Fruit fly (Drosophila melanogaster) whole organism, embryonic: ENCODE data around the gene Rtca.
A peak's percentile ranks its signal among the peaks of the same experiment; 100 is the strongest.

Source experiments
- BEAF-32 ChIP-seq: fragments of 200-800 bp; sonication (Bioruptor generic); optimal IDR thresholded peaks from 3 replicates; lab custom pipeline; 2017; ENCODE audit warnings: missing biosample characterization, missing genetic modification characterization, mild to moderate bottlenecking, moderate library complexity, missing genetic modification reagents
- CG10147 ChIP-seq: fragments of 200-800 bp; sonication (Bioruptor generic); optimal IDR thresholded peaks from 2 replicates; lab custom pipeline; 2019; ENCODE audit warnings: missing biosample characterization, mild to moderate bottlenecking, missing genetic modification characterization, moderate library complexity
- CG1647 ChIP-seq: fragments of 200-800 bp; sonication (Bioruptor generic); optimal IDR thresholded peaks from 3 replicates; lab custom pipeline; 2016; ENCODE audit warnings: missing biosample characterization, missing genetic modification characterization
- CG18476 ChIP-seq: fragments of 200-800 bp; sonication (Bioruptor generic); optimal IDR thresholded peaks from 2 replicates; lab custom pipeline; 2016; ENCODE audit warnings: missing biosample characterization, mild to moderate bottlenecking, missing genetic modification characterization
- CG2202 ChIP-seq: fragments of 200-800 bp; sonication (Bioruptor generic); optimal IDR thresholded peaks from 2 replicates; lab custom pipeline; 2018; ENCODE audit warnings: missing biosample characterization, mild to moderate bottlenecking, missing genetic modification characterization
- CG31365 ChIP-seq: fragments of 200-800 bp; sonication (Bioruptor generic); optimal IDR thresholded peaks from 2 replicates; lab custom pipeline; 2018; ENCODE audit warnings: missing biosample characterization, mild to moderate bottlenecking, missing genetic modification characterization
- CG32772 ChIP-seq: fragments of 200-800 bp; sonication (Bioruptor generic); IDR thresholded peaks from 2 replicates; pipeline ENCODE4 v1.3.6; 2022; ENCODE audit warnings: missing biosample characterization, missing genetic modification characterization
- CG3726 ChIP-seq: fragments of 200-800 bp; sonication (Bioruptor generic); IDR thresholded peaks from 3 replicates; pipeline ENCODE4, ENCODE4 v1.3.6; 2022; ENCODE audit warnings: missing biosample characterization, missing genetic modification characterization
- CG4360 ChIP-seq: fragments of 200-800 bp; sonication (Bioruptor generic); IDR thresholded peaks from 2 replicates; pipeline ENCODE4 v1.3.6; 2022; ENCODE audit warnings: missing biosample characterization, missing genetic modification characterization
- CG4424 ChIP-seq: fragments of 200-800 bp; sonication (Bioruptor generic); optimal IDR thresholded peaks from 3 replicates; lab custom pipeline; 2016; ENCODE audit warnings: missing biosample characterization, missing genetic modification characterization
- CG5953 ChIP-seq: fragments of 200-800 bp; sonication (Bioruptor generic); IDR thresholded peaks from 2 replicates; pipeline ENCODE4 v1.3.6; 2022; ENCODE audit warnings: missing biosample characterization, missing genetic modification characterization
- CG6654 ChIP-seq: fragments of 200-800 bp; sonication (Bioruptor generic); optimal IDR thresholded peaks from 2 replicates; lab custom pipeline; 2017; ENCODE audit warnings: missing biosample characterization, mild to moderate bottlenecking, missing genetic modification characterization
- CG7963 ChIP-seq: fragments of 200-800 bp; sonication (Bioruptor generic); IDR thresholded peaks from 3 replicates; pipeline ENCODE4 v1.3.6; 2022; ENCODE audit warnings: missing biosample characterization, missing genetic modification characterization; ENCODE audit not compliant: partially characterized antibody
- CG9215 ChIP-seq: fragments of 200-800 bp; sonication (Bioruptor generic); IDR thresholded peaks from 2 replicates; pipeline ENCODE4 v1.3.6; 2022; ENCODE audit warnings: missing biosample characterization, missing genetic modification characterization
- CTCF ChIP-seq: fragments of 200-800 bp; sonication (Bioruptor generic); optimal IDR thresholded peaks from 2 replicates; lab custom pipeline; 2017; ENCODE audit warnings: missing biosample characterization, mild to moderate bottlenecking, missing genetic modification characterization, moderate library complexity
- CoRest ChIP-seq: fragments of 200-800 bp; sonication (Bioruptor generic); optimal IDR thresholded peaks from 3 replicates; lab custom pipeline; 2018; ENCODE audit warnings: missing biosample characterization, mild to moderate bottlenecking, missing genetic modification characterization, moderate library complexity
- Dip3 ChIP-seq: fragments of 200-800 bp; sonication (Bioruptor generic); optimal IDR thresholded peaks from 3 replicates; lab custom pipeline; 2016; ENCODE audit warnings: missing biosample characterization, missing genetic modification characterization
- Elba2 ChIP-seq: fragments of 200-800 bp; sonication (Bioruptor generic); optimal IDR thresholded peaks from 3 replicates; lab custom pipeline; 2016; ENCODE audit warnings: missing biosample characterization, missing genetic modification characterization
- Fer3 ChIP-seq: fragments of 200-800 bp; sonication (Bioruptor generic); optimal IDR thresholded peaks from 2 replicates; lab custom pipeline; 2018; ENCODE audit warnings: missing biosample characterization, mild to moderate bottlenecking, missing genetic modification characterization, moderate library complexity
- HLH3B ChIP-seq: fragments of 200-800 bp; sonication (Bioruptor generic); IDR thresholded peaks from 2 replicates; pipeline ENCODE4 v1.3.6; 2022; ENCODE audit warnings: missing biosample characterization, missing genetic modification characterization
- HLH54F ChIP-seq: fragments of 200-800 bp; sonication (Bioruptor generic); optimal IDR thresholded peaks from 3 replicates; lab custom pipeline; 2016; ENCODE audit warnings: missing biosample characterization, missing genetic modification characterization
- Hr51 ChIP-seq, 2 experiments: fragments of 200-800 bp; sonication (Bioruptor generic); optimal IDR thresholded peaks; 2 replicates in 1 of 2; 3 replicates in 1 of 2; lab custom pipeline; 2016 to 2018; ENCODE audit warnings: missing biosample characterization in 2 of 2, missing genetic modification characterization in 2 of 2, mild to moderate bottlenecking in 1 of 2, moderate library complexity in 1 of 2
- MESR4 ChIP-seq: fragments of 200-800 bp; sonication (Bioruptor generic); optimal IDR thresholded peaks from 2 replicates; lab custom pipeline; 2018; ENCODE audit warnings: missing biosample characterization, mild to moderate bottlenecking, missing genetic modification characterization, moderate library complexity
- NC2α ChIP-seq: fragments of 200-800 bp; sonication (Bioruptor generic); optimal IDR thresholded peaks from 2 replicates; lab custom pipeline; 2016; ENCODE audit warnings: missing biosample characterization, missing genetic modification characterization
- Poxn ChIP-seq: fragments of 200-800 bp; sonication (Bioruptor generic); IDR thresholded peaks from 2 replicates; pipeline ENCODE4 v1.3.6; 2022; ENCODE audit warnings: missing biosample characterization, missing genetic modification characterization
- Trl ChIP-seq, 3 experiments: fragments of >200 bp in 2 of 3; fragments of 200-800 bp in 1 of 3; sonication (Bioruptor generic) in 1 of 3; optimal IDR thresholded peaks; 2 replicates in 1 of 3; 3 replicates in 2 of 3; lab custom pipeline; 2016 to 2017; ENCODE audit warnings: missing biosample characterization in 1 of 3, missing genetic modification characterization in 1 of 3
- Usf ChIP-seq: fragments of 200-800 bp; sonication (Bioruptor generic); optimal IDR thresholded peaks from 2 replicates; lab custom pipeline; 2017; ENCODE audit warnings: missing genotype, missing biosample characterization, missing genetic modification characterization
- btn ChIP-seq: fragments of 200-800 bp; sonication (Bioruptor generic); optimal IDR thresholded peaks from 2 replicates; lab custom pipeline; 2016; ENCODE audit warnings: missing biosample characterization, missing genetic modification characterization
- cg ChIP-seq: fragments of 200-800 bp; sonication (Bioruptor generic); optimal IDR thresholded peaks from 3 replicates; lab custom pipeline; 2019; ENCODE audit warnings: missing biosample characterization, mild to moderate bottlenecking, missing genetic modification characterization, moderate library complexity
- crp ChIP-seq, 2 experiments: fragments of 200-800 bp; sonication (Bioruptor generic); optimal IDR thresholded peaks; 2 replicates in 1 of 2; 3 replicates in 1 of 2; lab custom pipeline; 2017; ENCODE audit warnings: missing biosample characterization in 2 of 2, missing genetic modification characterization in 2 of 2, mild to moderate bottlenecking in 1 of 2, moderate library complexity in 1 of 2
- dati ChIP-seq: fragments of 200-800 bp; sonication (Bioruptor generic); IDR thresholded peaks from 2 replicates; pipeline ENCODE4 v1.3.6; 2022; ENCODE audit warnings: missing biosample characterization, missing genetic modification characterization
- eyg ChIP-seq: fragments of 200-800 bp; sonication (Bioruptor generic); optimal IDR thresholded peaks from 3 replicates; lab custom pipeline; 2016; ENCODE audit warnings: missing biosample characterization, missing genetic modification characterization
- fu2 ChIP-seq: fragments of 200-800 bp; sonication (Bioruptor generic); optimal IDR thresholded peaks from 2 replicates; lab custom pipeline; 2016; ENCODE audit warnings: missing biosample characterization, missing genetic modification characterization
- gem ChIP-seq: fragments of 200-800 bp; sonication (Bioruptor generic); optimal IDR thresholded peaks from 2 replicates; lab custom pipeline; 2019; ENCODE audit warnings: missing biosample characterization, mild to moderate bottlenecking, missing genetic modification characterization, moderate library complexity
- hbn ChIP-seq: fragments of 200-800 bp; sonication (Bioruptor generic); IDR thresholded peaks from 2 replicates; pipeline ENCODE4 v1.3.6; 2022; ENCODE audit warnings: missing biosample characterization, missing genetic modification characterization; ENCODE audit not compliant: partially characterized antibody
- hth ChIP-seq: fragments of >200 bp; optimal IDR thresholded peaks from 2 replicates; lab custom pipeline; 2017; ENCODE audit warnings: inconsistent platforms
- jumu ChIP-seq: fragments of 200-800 bp; sonication (Bioruptor generic); optimal IDR thresholded peaks from 3 replicates; lab custom pipeline; 2016; ENCODE audit warnings: missing biosample characterization, missing genetic modification characterization
- lola ChIP-seq, 3 experiments: fragments of >200 bp in 2 of 3; fragments of 200-800 bp in 1 of 3; sonication (Bioruptor generic) in 1 of 3; optimal IDR thresholded peaks; 2 replicates each; lab custom pipeline; 2017 to 2019; ENCODE audit warnings: missing biosample characterization in 3 of 3, missing genetic modification characterization in 3 of 3, mild to moderate bottlenecking in 1 of 3, moderate library complexity in 1 of 3
- mirr ChIP-seq: fragments of 200-800 bp; sonication (Bioruptor generic); optimal IDR thresholded peaks from 3 replicates; lab custom pipeline; 2018; ENCODE audit warnings: missing biosample characterization, mild to moderate bottlenecking, missing genetic modification characterization
- nau ChIP-seq: fragments of 200-800 bp; sonication (Bioruptor generic); optimal IDR thresholded peaks from 3 replicates; lab custom pipeline; 2017; ENCODE audit warnings: missing biosample characterization, mild to moderate bottlenecking, missing genetic modification characterization, missing genetic modification reagents
- nmo ChIP-seq: fragments of 200-800 bp; sonication (Bioruptor generic); optimal IDR thresholded peaks from 2 replicates; lab custom pipeline; 2018; ENCODE audit warnings: missing biosample characterization, mild to moderate bottlenecking, missing genetic modification characterization, moderate library complexity
- nom ChIP-seq: fragments of 200-800 bp; sonication (Bioruptor generic); optimal IDR thresholded peaks from 2 replicates; lab custom pipeline; 2017; ENCODE audit warnings: missing biosample characterization, missing genetic modification characterization, mild to moderate bottlenecking, moderate library complexity, missing genetic modification reagents
- pfk ChIP-seq: fragments of 200-800 bp; sonication (Bioruptor generic); optimal IDR thresholded peaks from 2 replicates; lab custom pipeline; 2018; ENCODE audit warnings: missing biosample characterization, mild to moderate bottlenecking, missing genetic modification characterization, moderate library complexity
- pho ChIP-seq: fragments of 200-800 bp; sonication (Bioruptor generic); optimal IDR thresholded peaks from 2 replicates; lab custom pipeline; 2016; ENCODE audit warnings: missing biosample characterization, missing genetic modification characterization
- schlank ChIP-seq: fragments of 200-800 bp; sonication (Bioruptor generic); optimal IDR thresholded peaks from 2 replicates; lab custom pipeline; 2018; ENCODE audit warnings: missing biosample characterization, mild to moderate bottlenecking, missing genetic modification characterization
- scrt ChIP-seq: fragments of 200-800 bp; sonication (Bioruptor generic); optimal IDR thresholded peaks from 2 replicates; lab custom pipeline; 2018; ENCODE audit warnings: missing biosample characterization, mild to moderate bottlenecking, missing genetic modification characterization, moderate library complexity
- slou ChIP-seq: fragments of 200-800 bp; sonication (Bioruptor generic); optimal IDR thresholded peaks from 3 replicates; lab custom pipeline; 2016; ENCODE audit warnings: missing biosample characterization, missing genetic modification characterization
- sr ChIP-seq: fragments of 200-800 bp; sonication (Bioruptor generic); IDR thresholded peaks from 3 replicates; pipeline ENCODE4 v1.3.6; 2022; ENCODE audit warnings: missing biosample characterization, missing genetic modification characterization
- tap ChIP-seq: fragments of 200-800 bp; optimal IDR thresholded peaks from 3 replicates; lab custom pipeline; 2019; ENCODE audit warnings: missing biosample characterization, mild to moderate bottlenecking, missing genetic modification characterization, moderate library complexity
- vnd ChIP-seq: fragments of 200-800 bp; sonication (Bioruptor generic); IDR thresholded peaks from 3 replicates; pipeline ENCODE4 v1.3.6; 2022; ENCODE audit warnings: missing biosample characterization, missing genetic modification characterization; ENCODE audit not compliant: partially characterized antibody
- zf30C ChIP-seq: fragments of 200-800 bp; sonication (Bioruptor generic); optimal IDR thresholded peaks from 3 replicates; lab custom pipeline; 2018; ENCODE audit warnings: missing biosample characterization, mild to moderate bottlenecking, missing genetic modification characterization

Gene Rtca

DNA sequence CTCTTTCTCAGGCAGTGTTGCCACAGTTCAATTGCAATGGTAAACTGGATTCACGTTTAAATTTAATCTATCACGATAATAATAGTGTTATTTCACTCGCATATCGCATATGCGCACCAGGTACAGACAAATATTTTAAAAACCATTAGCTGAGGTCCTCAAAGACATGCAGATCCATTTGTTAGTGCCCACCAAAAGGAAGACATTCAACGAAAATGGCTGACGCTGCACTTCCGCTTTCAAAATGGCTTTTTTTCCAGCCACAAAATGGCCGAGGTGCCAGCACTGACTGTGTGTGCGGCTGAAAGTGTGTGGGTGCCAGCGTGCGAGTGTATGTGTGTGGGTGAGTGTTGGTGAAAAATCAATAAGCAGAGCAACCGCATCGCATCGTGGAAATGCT, 11.1 kb upstream of the Rtca start (continued):
- peak; percentile 27 for TF ChIP-seq nom (GFP tag; lab: Kevin White, UChicago)
- TF ChIP-seq pho (GFP tag; lab: Kevin White, UChicago): no peak
- no peak for TF ChIP-seq fu2 (GFP tag; lab: Kevin White, UChicago)
- TF ChIP-seq Trl (optimal IDR thresholded peaks at IDR 0.05; lab: Kevin White, UChicago): no peak
- TF ChIP-seq Trl (GFP tag; optimal IDR thresholded peaks at IDR 0.05; lab: Kevin White, UChicago): peak; percentile 17
- peak; percentile 19 for TF ChIP-seq CG2202 (tag; lab: Kevin White, UChicago)
- TF ChIP-seq tap (tag; lab: Kevin White, UChicago): peak; percentile 26
- TF ChIP-seq MESR4 (GFP tag; lab: Kevin White, UChicago): no peak
- TF ChIP-seq CG5953 (GFP tag; lab: Robert Waterston, UW): no peak
- no peak for TF ChIP-seq schlank (tag; lab: Kevin White, UChicago)
- no peak for TF ChIP-seq CG3726 (GFP tag; lab: Robert Waterston, UW)
- TF ChIP-seq nau (GFP tag; lab: Kevin White, UChicago): no peak
- peak; percentile 2 for TF ChIP-seq mirr (GFP tag; lab: Kevin White, UChicago)
- no peak for TF ChIP-seq pfk (GFP tag; lab: Kevin White, UChicago)
- TF ChIP-seq scrt: peak; percentile 34
- no peak for TF ChIP-seq HLH54F (GFP tag; lab: Kevin White, UChicago)
- peak in 1 of 2 experiments; percentile 36 for TF ChIP-seq Hr51 (GFP tag; optimal IDR thresholded peaks at IDR 0.05; lab: Kevin White, UChicago)
- no peak for TF ChIP-seq dati
- peak; percentile 65 for TF ChIP-seq CoRest
- TF ChIP-seq Poxn (GFP tag; lab: Robert Waterston, UW): no peak
- TF ChIP-seq btn (GFP tag; lab: Kevin White, UChicago): no peak
- TF ChIP-seq CG7963: no peak
- peak; percentile 62 for TF ChIP-seq nmo (GFP tag; lab: Kevin White, UChicago)
- TF ChIP-seq BEAF-32 (GFP tag; lab: Kevin White, UChicago): no peak
- TF ChIP-seq NC2α (GFP tag; lab: Kevin White, UChicago): no peak
- no peak for TF ChIP-seq CG4360
- peak; percentile 32 for TF ChIP-seq Fer3
- peak; percentile 30 for TF ChIP-seq eyg
- TF ChIP-seq zf30C (GFP tag; lab: Kevin White, UChicago): no peak
- no peak for TF ChIP-seq hth (lab: Kevin White, UChicago)
- TF ChIP-seq CG6654 (GFP tag; lab: Kevin White, UChicago): no peak
- no peak for TF ChIP-seq CG18476
- no peak for TF ChIP-seq CG31365 (tag; lab: Kevin White, UChicago)
- no peak for TF ChIP-seq slou (GFP tag; lab: Kevin White, UChicago)
- no peak for TF ChIP-seq HLH3B
- no peak for TF ChIP-seq Dip3 (GFP tag; lab: Kevin White, UChicago)
- no peak for TF ChIP-seq Usf (GFP tag; lab: Kevin White, UChicago)
- no peak for TF ChIP-seq CG9215 (GFP tag; lab: Robert Waterston, UW)
- peak; percentile 79 for TF ChIP-seq cg (GFP tag; lab: Kevin White, UChicago)
- TF ChIP-seq CTCF: no peak
- TF ChIP-seq sr (GFP tag; lab: Robert Waterston, UW): peak; percentile 79
- no peak for TF ChIP-seq crp (GFP tag; optimal IDR thresholded peaks at IDR 0.05; lab: Kevin White, UChicago)
- no peak for TF ChIP-seq CG32772
- no peak for TF ChIP-seq hbn (GFP tag; lab: Robert Waterston, UW)
- TF ChIP-seq CG4424 (GFP tag; lab: Kevin White, UChicago): peak; percentile 23
- peak; percentile 19 for TF ChIP-seq CG10147 (GFP tag; lab: Kevin White, UChicago)
- no peak for TF ChIP-seq Elba2
- TF ChIP-seq vnd (GFP tag; lab: Robert Waterston, UW): no peak
- no peak for TF ChIP-seq CG1647
- TF ChIP-seq jumu (GFP tag; lab: Kevin White, UChicago): no peak
- TF ChIP-seq gem (tag; lab: Kevin White, UChicago): no peak
- peak in 1 of 3 experiments; percentile 45 for TF ChIP-seq lola (GFP tag; optimal IDR thresholded peaks at IDR 0.05; lab: Kevin White, UChicago)
